Worm (Caenorhabditis elegans) whole organism, mixed stage, embryonic: ENCODE measurements around the gene F01F1.14.

ENCODE experiments used
- ces-1 ChIP-seq: fragments of 150-350 bp; optimal IDR thresholded peaks from 2 replicates; lab custom pipeline; 2014; ENCODE audit warnings: missing biosample characterization, missing genetic modification reagents, missing genetic modification characterization
- flh-1 ChIP-seq: fragments of 200-800 bp; sonication (Bioruptor generic); optimal IDR thresholded peaks from 2 replicates; lab custom pipeline; 2018; ENCODE audit warnings: mild to moderate bottlenecking, missing genetic modification characterization, moderate library complexity, missing compliant biosample characterization
- mep-1 ChIP-seq: fragments of 150-350 bp; optimal IDR thresholded peaks from 2 replicates; lab custom pipeline; 2017; ENCODE audit warnings: missing biosample characterization, missing genetic modification reagents, missing genetic modification characterization, inconsistent platforms
- nhr-76 ChIP-seq: sonication (generic microtip); optimal IDR thresholded peaks from 2 replicates; lab custom pipeline; 2017; ENCODE audit warnings: missing biosample characterization, missing genetic modification characterization
- pha-4 ChIP-seq: fragments of 150-350 bp; optimal IDR thresholded peaks from 2 replicates; lab custom pipeline; 2018; ENCODE audit warnings: missing biosample characterization, missing genetic modification reagents, missing genetic modification characterization
- tbx-8 ChIP-seq: fragments of 200-800 bp; sonication (Bioruptor generic); optimal IDR thresholded peaks from 2 replicates; lab custom pipeline; 2018; ENCODE audit warnings: mild to moderate bottlenecking, missing genetic modification characterization, moderate library complexity, missing compliant biosample characterization
- unc-39 ChIP-seq: fragments of 150-350 bp; optimal IDR thresholded peaks from 2 replicates; lab custom pipeline; 2014; ENCODE audit warnings: missing biosample characterization, missing genetic modification characterization

DNA sequence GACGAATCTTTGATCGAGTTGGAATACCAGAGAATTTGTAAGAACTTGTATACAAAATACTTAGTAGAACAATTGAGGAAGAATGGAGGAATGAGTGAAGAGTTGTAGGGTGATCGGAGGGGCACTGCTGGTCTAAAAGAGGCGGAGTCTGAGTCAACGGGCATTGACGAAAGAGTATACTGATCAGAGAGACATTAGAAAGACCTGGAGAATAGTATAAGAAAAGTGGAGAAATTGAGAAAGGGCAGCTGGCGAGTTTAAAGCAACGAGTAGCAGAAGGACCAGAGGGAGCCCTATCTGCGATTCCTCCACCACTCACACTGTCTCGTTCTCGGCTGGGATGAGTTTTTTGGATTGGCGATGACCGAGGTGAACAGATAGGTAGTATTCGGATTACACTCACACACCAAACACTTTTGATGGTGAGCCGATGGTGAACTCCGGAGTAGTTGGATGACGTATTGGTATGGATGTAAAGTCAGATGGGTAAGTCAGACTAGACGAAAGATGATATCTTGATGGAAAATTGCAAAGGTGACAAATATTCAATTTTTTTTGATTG is 48.8 kb upstream of the F01F1.14 start, which contains the start of gene EGAP1.5:
- no peak for TF ChIP-seq pha-4 (tag; lab: Kevin White, UChicago)
- TF ChIP-seq flh-1 (GFP tag; lab: Kevin White, UChicago), result no peak
- no peak for TF ChIP-seq mep-1
- no peak for TF ChIP-seq nhr-76
- TF ChIP-seq ces-1 (GFP tag; lab: Kevin White, UChicago), result no peak
- TF ChIP-seq unc-39 (tag; lab: Kevin White, UChicago), result no peak
- no peak for TF ChIP-seq tbx-8 (GFP tag; lab: Kevin White, UChicago)
